Worm (Caenorhabditis elegans): ENCODE data around the gene R10D12.10.

DNA sequence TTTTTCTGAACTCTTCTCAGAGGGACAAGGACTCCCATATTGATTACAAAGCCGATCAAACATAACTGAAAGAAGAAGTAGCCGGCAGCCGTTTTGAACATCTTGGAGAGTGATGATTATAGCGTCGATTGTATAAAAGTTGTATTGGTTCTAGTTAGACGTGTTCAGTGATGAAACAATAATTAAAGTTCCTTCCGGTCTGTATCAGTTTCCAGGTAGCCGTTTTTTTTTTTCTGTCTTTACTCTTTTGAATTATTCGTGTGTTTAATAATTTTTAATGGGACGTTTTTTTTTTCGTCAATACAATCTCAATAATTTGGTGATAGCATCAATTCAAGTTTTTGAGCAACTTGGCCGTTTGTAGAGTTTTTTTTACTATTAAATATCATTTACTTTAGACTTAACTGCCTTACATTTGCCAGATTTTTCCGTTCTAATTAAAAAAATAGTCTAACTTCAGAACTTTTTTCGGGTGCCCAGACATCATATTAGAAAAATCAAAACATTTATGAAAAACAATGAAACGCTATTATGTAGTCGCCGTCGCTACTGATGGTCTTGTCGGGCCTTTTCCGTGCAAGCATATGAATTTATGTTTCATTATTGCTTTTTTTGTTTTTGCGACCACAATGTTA lies 11.6 kb downstream of the R10D12.10 start, which contains the start of the genes srx-10 and clec-226:
- TF ChIP-seq unc-62 (GFP tag; optimal IDR thresholded peaks at IDR 0.05) = no peak
- TF ChIP-seq mep-1 (tag; optimal IDR thresholded peaks at IDR 0.05) = no peak
- no peak for TF ChIP-seq nhr-12 (tag; optimal IDR thresholded peaks at IDR 0.05)
- TF ChIP-seq elt-3 (tag; optimal IDR thresholded peaks at IDR 0.05) = no peak
